Worm (Caenorhabditis elegans) whole organism, young adult: ENCODE data around the gene mapk-15.

Experiments used
- B0035.1 ChIP-seq: sonication (generic microtip); optimal IDR thresholded peaks from 2 replicates; lab custom pipeline; 2016; ENCODE audit warnings: missing genetic modification characterization, mild to moderate bottlenecking, missing compliant biosample characterization, missing genotype, missing genetic modification reagents
- B0336.3 ChIP-seq: fragments of 200-800 bp; sonication (Bioruptor generic); IDR thresholded peaks from 2 replicates; pipeline ENCODE4 v1.3.6; 2022; ENCODE audit warnings: missing genetic modification characterization, missing compliant biosample characterization
- F23B12.7 ChIP-seq: sonication (generic microtip); optimal IDR thresholded peaks from 2 replicates; lab custom pipeline; 2017; ENCODE audit warnings: missing genetic modification characterization, mild to moderate bottlenecking, missing compliant biosample characterization, antibody characterized with exemption, moderate library complexity; ENCODE audit not compliant: insufficient read depth
- F33H1.4 ChIP-seq: fragments of 200-800 bp; sonication (Bioruptor generic); IDR thresholded peaks from 2 replicates; pipeline ENCODE4 v1.3.6; 2022; ENCODE audit warnings: missing genetic modification reagents, missing genetic modification characterization, missing compliant biosample characterization
- K12H6.12 ChIP-seq: fragments of 200-800 bp; sonication (Bioruptor generic); optimal IDR thresholded peaks from 2 replicates; lab custom pipeline; 2018; ENCODE audit warnings: mild to moderate bottlenecking, missing genetic modification characterization, missing compliant biosample characterization
- Y53G8AR.9 ChIP-seq: fragments of 200-800 bp; sonication (Bioruptor generic); conservative IDR thresholded peaks from 2 replicates; pipeline ENCODE4 v1.3.6; 2022; ENCODE audit warnings: missing genetic modification reagents, missing genetic modification characterization, missing compliant biosample characterization
- Y56A3A.18 ChIP-seq: fragments of 200-800 bp; sonication (Bioruptor generic); IDR thresholded peaks from 2 replicates; pipeline ENCODE4 v1.3.6; 2022; ENCODE audit warnings: missing genetic modification reagents, missing genetic modification characterization, missing compliant biosample characterization
- Y79H2A.3 ChIP-seq: fragments of 200-800 bp; sonication (Bioruptor generic); conservative IDR thresholded peaks from 2 replicates; pipeline ENCODE4 v1.3.6; 2022; ENCODE audit warnings: missing genetic modification reagents, missing genetic modification characterization, missing compliant biosample characterization
- Y95B8A.8 ChIP-seq: fragments of 200-800 bp; sonication (Bioruptor generic); IDR thresholded peaks from 2 replicates; pipeline ENCODE4 v1.3.6; 2022; ENCODE audit warnings: missing genetic modification reagents, missing genetic modification characterization, missing compliant biosample characterization
- ZK185.1 ChIP-seq: sonication (generic microtip); optimal IDR thresholded peaks from 2 replicates; lab custom pipeline; 2016; ENCODE audit warnings: mild to moderate bottlenecking, missing genetic modification characterization, missing compliant biosample characterization; ENCODE audit not compliant: poor library complexity, severe bottlenecking
- aptf-2 ChIP-seq: fragments of 200-800 bp; sonication (Bioruptor generic); conservative IDR thresholded peaks from 2 replicates; pipeline ENCODE4 v1.3.6; 2022; ENCODE audit warnings: missing genetic modification reagents, missing genetic modification characterization, missing compliant biosample characterization
- attf-3 ChIP-seq: fragments of 200-800 bp; sonication (Bioruptor generic); conservative IDR thresholded peaks from 2 replicates; pipeline ENCODE4 v1.3.6; 2022; ENCODE audit warnings: missing genetic modification reagents, missing genetic modification characterization, missing compliant biosample characterization
- attf-6 ChIP-seq: fragments of 200-800 bp; sonication (Bioruptor generic); IDR thresholded peaks from 2 replicates; pipeline ENCODE4 v1.3.6; 2022; ENCODE audit warnings: missing genetic modification reagents, missing genetic modification characterization, missing compliant biosample characterization
- ccch-3 ChIP-seq: fragments of 200-800 bp; sonication (Bioruptor generic); optimal IDR thresholded peaks from 2 replicates; lab custom pipeline; 2018; ENCODE audit warnings: mild to moderate bottlenecking, missing genetic modification characterization, missing compliant biosample characterization
- cebp-2 ChIP-seq: fragments of 200-800 bp; sonication (Bioruptor generic); IDR thresholded peaks from 2 replicates; pipeline ENCODE4 v1.3.6; 2022; ENCODE audit warnings: missing genetic modification characterization, missing compliant biosample characterization
- die-1 ChIP-seq: sonication (generic microtip); optimal IDR thresholded peaks from 2 replicates; lab custom pipeline; 2016; ENCODE audit warnings: missing genotype, mild to moderate bottlenecking, missing genetic modification characterization, missing compliant biosample characterization
- dox-1 ChIP-seq: fragments of 200-800 bp; sonication (Bioruptor generic); IDR thresholded peaks from 2 replicates; pipeline ENCODE4 v1.3.6; 2022; ENCODE audit warnings: missing genetic modification reagents, missing genetic modification characterization, missing compliant biosample characterization
- dpl-1 ChIP-seq: fragments of 150-350 bp; optimal IDR thresholded peaks from 2 replicates; lab custom pipeline; 2014; ENCODE audit warnings: missing biosample characterization, missing genetic modification reagents, missing genetic modification characterization
- egrh-3 ChIP-seq: fragments of 200-800 bp; sonication (Bioruptor generic); IDR thresholded peaks from 2 replicates; pipeline ENCODE4 v1.3.6; 2022; ENCODE audit warnings: missing genetic modification reagents, missing genetic modification characterization, missing compliant biosample characterization
- ekl-4 ChIP-seq: fragments of 200-800 bp; sonication (Bioruptor generic); IDR thresholded peaks from 2 replicates; pipeline ENCODE4 v1.3.6; 2022; ENCODE audit warnings: missing genetic modification reagents, missing genetic modification characterization, missing compliant biosample characterization
- fkh-3 ChIP-seq: sonication (generic microtip); optimal IDR thresholded peaks from 2 replicates; lab custom pipeline; 2016; ENCODE audit warnings: mild to moderate bottlenecking, missing genetic modification characterization, missing compliant biosample characterization
- hmg-1.2 ChIP-seq: fragments of 200-800 bp; sonication (Bioruptor generic); IDR thresholded peaks from 2 replicates; pipeline ENCODE4 v1.3.6; 2022; ENCODE audit warnings: missing genetic modification reagents, missing genetic modification characterization, missing compliant biosample characterization
- lag-1 ChIP-seq: fragments of 200-800 bp; sonication (Bioruptor generic); IDR thresholded peaks from 2 replicates; pipeline ENCODE4 v1.3.6; 2022; ENCODE audit warnings: missing genetic modification reagents, missing genetic modification characterization, missing compliant biosample characterization
- let-526 ChIP-seq: fragments of 200-800 bp; sonication (Bioruptor generic); IDR thresholded peaks from 2 replicates; pipeline ENCODE4 v1.3.6; 2022; ENCODE audit warnings: missing genetic modification reagents, missing genetic modification characterization, missing compliant biosample characterization
- lsl-1 ChIP-seq: fragments of 200-800 bp; sonication (Bioruptor generic); optimal IDR thresholded peaks from 2 replicates; lab custom pipeline; 2018; ENCODE audit warnings: mild to moderate bottlenecking, missing genetic modification characterization, moderate library complexity, missing compliant biosample characterization
- lsy-27 ChIP-seq: sonication (generic microtip); optimal IDR thresholded peaks from 2 replicates; lab custom pipeline; 2017; ENCODE audit warnings: missing genetic modification characterization, mild to moderate bottlenecking, missing compliant biosample characterization, antibody characterized with exemption, missing genotype, borderline replicate concordance; ENCODE audit not compliant: insufficient read depth
- madf-6 ChIP-seq: fragments of 200-800 bp; sonication (Bioruptor generic); IDR thresholded peaks from 2 replicates; pipeline ENCODE4 v1.3.6; 2022; ENCODE audit warnings: missing genetic modification reagents, missing genetic modification characterization, missing compliant biosample characterization
- mel-28 ChIP-seq: sonication (generic microtip); optimal IDR thresholded peaks from 2 replicates; lab custom pipeline; 2016; ENCODE audit warnings: borderline replicate concordance, mild to moderate bottlenecking, missing genetic modification characterization, missing compliant biosample characterization
- nhr-179 ChIP-seq: sonication (generic microtip); optimal IDR thresholded peaks from 2 replicates; lab custom pipeline; 2016; ENCODE audit warnings: mild to moderate bottlenecking, missing genetic modification characterization, missing compliant biosample characterization
- pbrm-1 ChIP-seq: fragments of 200-800 bp; sonication (Bioruptor generic); IDR thresholded peaks from 2 replicates; pipeline ENCODE4 v1.3.6; 2022; ENCODE audit warnings: missing genetic modification reagents, missing genetic modification characterization, missing compliant biosample characterization
- rpc-1 ChIP-seq, 2 experiments: fragments of 150-350 bp in 1 of 2; sonication (generic microtip) in 1 of 2; optimal IDR thresholded peaks; 2 replicates each; lab custom pipeline; 2014 to 2018; ENCODE audit warnings: missing biosample characterization in 1 of 2, missing genetic modification characterization in 1 of 2, missing genetic modification reagents in 1 of 2, missing genotype in 1 of 2
- sea-2 ChIP-seq: fragments of 200-800 bp; sonication (Bioruptor generic); IDR thresholded peaks from 2 replicates; pipeline ENCODE4 v1.3.6; 2022; ENCODE audit warnings: missing genetic modification characterization, missing compliant biosample characterization
- snpc-1.3 ChIP-seq: sonication (generic microtip); optimal IDR thresholded peaks from 2 replicates; lab custom pipeline; 2017; ENCODE audit warnings: missing genetic modification characterization, mild to moderate bottlenecking, missing compliant biosample characterization, antibody characterized with exemption, moderate library complexity, missing genotype, missing genetic modification reagents; ENCODE audit not compliant: insufficient read depth
- sptf-2 ChIP-seq: fragments of 200-800 bp; sonication (Bioruptor generic); optimal IDR thresholded peaks from 2 replicates; lab custom pipeline; 2018; ENCODE audit warnings: mild to moderate bottlenecking, missing genetic modification characterization, missing compliant biosample characterization
- tbp1 ChIP-seq: fragments of 200-800 bp; sonication (Bioruptor generic); optimal IDR thresholded peaks from 2 replicates; lab custom pipeline; 2018; ENCODE audit warnings: mild to moderate bottlenecking, missing genetic modification characterization, missing compliant biosample characterization
- xnd-1 ChIP-seq: sonication (generic microtip); optimal IDR thresholded peaks from 2 replicates; lab custom pipeline; 2016; ENCODE audit warnings: missing genotype, missing genetic modification reagents, missing genetic modification characterization, missing compliant biosample characterization
- zfh-2 ChIP-seq: fragments of 200-800 bp; sonication (Bioruptor generic); conservative IDR thresholded peaks from 2 replicates; pipeline ENCODE4 v1.3.6; 2022; ENCODE audit warnings: missing genetic modification reagents, missing genetic modification characterization, missing compliant biosample characterization
- zim-3 ChIP-seq: sonication (generic microtip); optimal IDR thresholded peaks from 2 replicates; lab custom pipeline; 2017; ENCODE audit warnings: mild to moderate bottlenecking, missing genetic modification characterization, moderate library complexity, missing compliant biosample characterization
- ztf-18 ChIP-seq: sonication (generic microtip); optimal IDR thresholded peaks from 2 replicates; lab custom pipeline; 2016; ENCODE audit warnings: missing genotype, mild to moderate bottlenecking, missing genetic modification characterization, missing compliant biosample characterization
- ztf-28 ChIP-seq: fragments of 200-800 bp; sonication (Bioruptor generic); IDR thresholded peaks from 2 replicates; pipeline ENCODE4 v1.3.6; 2022; ENCODE audit warnings: missing genetic modification reagents, missing genetic modification characterization, missing compliant biosample characterization

mapk-15 gene

DNA sequence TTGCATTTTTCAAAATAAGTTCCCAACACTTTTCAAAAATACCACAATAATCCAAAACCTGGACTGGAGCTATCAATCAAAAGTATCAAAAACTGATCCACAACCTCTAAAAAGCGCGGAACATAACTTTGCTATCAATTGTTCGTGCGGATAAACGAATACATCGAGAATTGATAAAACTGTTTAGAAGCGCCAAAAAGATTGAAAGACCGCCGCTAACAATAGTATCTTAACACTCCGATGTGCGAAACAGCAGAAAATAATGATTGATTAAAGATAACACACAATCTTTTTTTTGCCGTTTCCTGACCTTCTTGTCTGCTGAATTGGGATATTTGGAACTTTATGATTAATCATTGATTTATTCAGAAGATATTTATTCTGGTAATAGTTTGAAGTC, 39.2 kb upstream of the mapk-15 start, which contains the start of gene tbx-7:
Gene tbx-7, minus strand, starts transcription at position 101 of the 400 bp plus-strand sequence.
- no peak for TF ChIP-seq dpl-1 (GFP tag; lab: Kevin White, UChicago)

DNA sequence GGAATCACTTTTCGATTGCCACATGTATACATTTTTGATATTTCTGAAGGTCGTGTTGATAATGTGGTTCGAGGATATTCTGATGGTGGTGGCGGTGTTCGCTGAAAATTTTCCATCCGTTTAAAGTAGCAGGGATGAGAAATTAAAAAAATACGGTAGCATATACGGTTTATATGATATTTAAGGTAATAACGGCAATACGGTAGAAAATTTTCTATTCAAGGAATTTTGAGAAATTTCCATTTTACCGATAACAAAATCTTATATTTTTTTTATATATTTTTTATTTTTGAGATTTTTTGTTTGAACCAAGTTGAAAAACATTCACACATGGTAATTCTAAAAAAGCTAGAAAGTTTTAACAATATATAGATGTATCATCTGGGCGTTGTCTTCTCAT, 37.2 kb upstream of the mapk-15 start, which contains the start of gene ZK328.6:
Gene ZK328.6, minus strand, starts transcription at position 101 of the 400 bp plus-strand sequence.
- TF ChIP-seq let-526: no peak
- TF ChIP-seq K12H6.12 (tag; lab: Kevin White, UChicago): no peak
- TF ChIP-seq mel-28 (tag; lab: Kevin White, UChicago): no peak
- TF ChIP-seq aptf-2 (GFP tag; lab: Robert Waterston, UW): no peak
- TF ChIP-seq lag-1: no peak
- no peak for TF ChIP-seq F33H1.4 (GFP tag; lab: Robert Waterston, UW)
- TF ChIP-seq cebp-2 (GFP tag; lab: Robert Waterston, UW): no peak
- TF ChIP-seq B0336.3: no peak
- TF ChIP-seq ZK185.1 (tag; lab: Kevin White, UChicago): no peak
- TF ChIP-seq xnd-1 (tag; lab: Kevin White, UChicago): no peak
- no peak for TF ChIP-seq egrh-3 (GFP tag; lab: Robert Waterston, UW)
- no peak for TF ChIP-seq zfh-2 (GFP tag; lab: Robert Waterston, UW)
- no peak for TF ChIP-seq Y56A3A.18
- TF ChIP-seq, all 124 proteins: peak for 0

ce11 chrIII:6039370-6039769, 28.3 kb upstream of the mapk-15 start, which contains the start of gene ift-139:
ift-139 (minus strand) TSS chrIII:6039470.
- TF ChIP-seq zim-3 (tag; lab: Kevin White, UChicago) (no peak), B0035.1 (tag; lab: Kevin White, UChicago) (no peak), dox-1 (GFP tag; lab: Robert Waterston, UW) (no peak), lsy-27 (tag; lab: Kevin White, UChicago) (no peak), ztf-28 (GFP tag; lab: Robert Waterston, UW) (no peak), snpc-1.3 (tag; lab: Kevin White, UChicago) (no peak), nhr-179 (no peak), die-1 (tag; lab: Kevin White, UChicago) (no peak), tbp1 (GFP tag; lab: Kevin White, UChicago) (no peak), attf-6 (GFP tag; lab: Robert Waterston, UW) (no peak), pbrm-1 (no peak), hmg-1.2 (GFP tag; lab: Robert Waterston, UW) (no peak), ekl-4 (GFP tag; lab: Robert Waterston, UW) (no peak), fkh-3 (no peak), F23B12.7 (tag; lab: Kevin White, UChicago) (no peak), lsl-1 (GFP tag; lab: Kevin White, UChicago) (no peak)

ce11 chrIII:6046881-6047280, 20.8 kb upstream of the mapk-15 start, which contains the start of gene tbx-11:
tbx-11 (minus strand) TSS chrIII:6046981.
- TF ChIP-seq madf-6 (GFP tag; lab: Robert Waterston, UW) (no peak), sea-2 (GFP tag; lab: Robert Waterston, UW) (no peak), dpl-1 (GFP tag; lab: Kevin White, UChicago) (no peak)

ce11 chrIII:6055706-6056105, 12.0 kb upstream of the mapk-15 start, which contains the start of gene F40H6.5:
F40H6.5 (minus strand) TSS chrIII:6055806.
- no peak for TF ChIP-seq xnd-1 (tag; lab: Kevin White, UChicago)
- no peak for TF ChIP-seq rpc-1 (optimal IDR thresholded peaks at IDR 0.05; lab: Kevin White, UChicago)
- TF ChIP-seq rpc-1 (tag; optimal IDR thresholded peaks at IDR 0.05; lab: Kevin White, UChicago): no peak
- no peak for TF ChIP-seq Y53G8AR.9 (GFP tag; lab: Robert Waterston, UW)
- no peak for TF ChIP-seq ccch-3 (GFP tag; lab: Kevin White, UChicago)
- no peak for TF ChIP-seq ztf-18 (tag; lab: Kevin White, UChicago)
- TF ChIP-seq F23B12.7 (tag; lab: Kevin White, UChicago): no peak
- TF ChIP-seq sea-2 (GFP tag; lab: Robert Waterston, UW): no peak
- no peak for TF ChIP-seq sptf-2 (GFP tag; lab: Kevin White, UChicago)
- TF ChIP-seq mel-28 (tag; lab: Kevin White, UChicago): no peak
- TF ChIP-seq ztf-28 (GFP tag; lab: Robert Waterston, UW): no peak
- no peak for TF ChIP-seq nhr-179
- no peak for TF ChIP-seq Y79H2A.3 (GFP tag; lab: Robert Waterston, UW)
- TF ChIP-seq madf-6 (GFP tag; lab: Robert Waterston, UW): no peak
- no peak for TF ChIP-seq Y95B8A.8 (GFP tag; lab: Robert Waterston, UW)
- no peak for TF ChIP-seq attf-3 (GFP tag; lab: Robert Waterston, UW)
- no peak for TF ChIP-seq cebp-2 (GFP tag; lab: Robert Waterston, UW)
